Worm (Caenorhabditis elegans) whole organism, midembryonic: ENCODE results near the gene F35C5.1.

Experiments used
- T22C8.4 ChIP-seq: fragments of 200-800 bp; sonication (Bioruptor generic); IDR thresholded peaks from 2 replicates; pipeline ENCODE4 v1.3.6; 2022; ENCODE audit warnings: missing genetic modification characterization, missing compliant biosample characterization
- cog-1 ChIP-seq: sonication (generic microtip); optimal IDR thresholded peaks from 2 replicates; lab custom pipeline; 2016; ENCODE audit warnings: missing genetic modification characterization, missing compliant biosample characterization
- flt-1 ChIP-seq: fragments of 200-800 bp; sonication (Bioruptor generic); IDR thresholded peaks from 2 replicates; pipeline ENCODE4 v1.3.6; 2022; ENCODE audit warnings: missing genetic modification characterization, missing compliant biosample characterization
- klf-2 ChIP-seq: fragments of 200-800 bp; sonication (Bioruptor generic); conservative IDR thresholded peaks from 2 replicates; pipeline ENCODE4 v1.3.6; 2022; ENCODE audit warnings: missing genetic modification reagents, missing genetic modification characterization, missing compliant biosample characterization
- med-1 ChIP-seq: sonication (generic microtip); optimal IDR thresholded peaks from 2 replicates; lab custom pipeline; 2017; ENCODE audit warnings: missing genetic modification characterization, mild to moderate bottlenecking, missing compliant biosample characterization, antibody characterized with exemption, missing genetic modification reagents; ENCODE audit not compliant: insufficient read depth
- ref-1 ChIP-seq: fragments of 200-800 bp; sonication (Bioruptor generic); conservative IDR thresholded peaks from 2 replicates; pipeline ENCODE4 v1.3.6; 2022; ENCODE audit warnings: missing genetic modification reagents, missing genetic modification characterization, missing compliant biosample characterization
- tab-1 ChIP-seq: fragments of 200-800 bp; sonication (Bioruptor generic); IDR thresholded peaks from 2 replicates; pipeline ENCODE4 v1.3.6; 2022; ENCODE audit warnings: missing genetic modification characterization, missing compliant biosample characterization
- ztf-23 ChIP-seq: fragments of 200-800 bp; sonication (Bioruptor generic); IDR thresholded peaks from 2 replicates; pipeline ENCODE4 v1.3.6; 2022; ENCODE audit warnings: missing genetic modification reagents, missing genetic modification characterization, missing compliant biosample characterization
- ztf-29 ChIP-seq: fragments of 200-800 bp; sonication (Bioruptor generic); IDR thresholded peaks from 2 replicates; pipeline ENCODE4 v1.3.6; 2022; ENCODE audit warnings: missing genetic modification reagents, missing genetic modification characterization, missing compliant biosample characterization

DNA sequence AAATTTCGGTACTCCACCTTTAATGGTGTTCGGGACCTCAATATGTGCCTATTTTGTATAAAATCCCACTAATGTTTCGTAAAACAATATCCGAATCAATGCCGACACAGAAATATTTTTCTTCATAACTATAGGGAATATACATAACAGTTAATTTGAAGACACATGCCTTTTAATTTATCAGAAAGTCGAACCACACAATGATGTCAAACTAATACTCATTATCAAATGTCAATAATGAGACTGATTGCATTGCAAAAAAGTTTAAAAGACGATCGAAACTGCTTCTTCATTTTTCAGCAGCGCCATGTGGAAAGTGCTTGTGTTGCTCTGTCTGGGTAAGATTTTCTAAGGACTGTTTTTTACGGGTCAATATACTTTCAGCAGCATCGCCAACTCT lies 20.4 kb downstream of the F35C5.1 start, which contains the start of gene clec-65:
- TF ChIP-seq T22C8.4 (GFP tag; lab: Robert Waterston, UW) (no peak), flt-1 (no peak), ztf-23 (GFP tag; lab: Robert Waterston, UW) (no peak), tab-1 (no peak), ztf-29 (GFP tag; lab: Robert Waterston, UW) (no peak), ref-1 (GFP tag; lab: Robert Waterston, UW) (no peak), klf-2 (GFP tag; lab: Robert Waterston, UW) (no peak), cog-1 (no peak), med-1 (GFP tag; lab: Kevin White, UChicago) (no peak)
